Worm (Caenorhabditis elegans): ENCODE measurements around the gene pgph-2.
"Not testable (repeated sequence)": the region's sequence is repeated elsewhere in the genome, so short reads cannot be mapped to it uniquely, and the experiment has no call there.

The pgph-2 gene

ce11 chrV:5765081-5765480, at the start of gene pgph-2:
pgph-2 (plus strand) TSS chrV:5765127.
- TF ChIP-seq unc-62 (GFP tag; optimal IDR thresholded peaks at IDR 0.05) = no peak

ce11 chrV:5716508-5716907, 48.4 kb upstream of the pgph-2 start, which contains the start of gene K09H11.9:
K09H11.9 (minus strand) TSS chrV:5716608.
- no peak for TF ChIP-seq unc-62 (GFP tag; optimal IDR thresholded peaks at IDR 0.05)

- no peak for TF ChIP-seq unc-62 (GFP tag; optimal IDR thresholded peaks at IDR 0.05)
These were observed 47.5 kb upstream of the pgph-2 start, which contains the start of gene rga-3 for ce11 chrV:5717237-5717935. rga-3 (plus strand) TSS chrV:5717885.

- no peak for TF ChIP-seq unc-62 (GFP tag; optimal IDR thresholded peaks at IDR 0.05)
These were observed 42.8 kb upstream of the pgph-2 start for ce11 chrV:5722093-5722492.

- no peak for TF ChIP-seq unc-62 (GFP tag; optimal IDR thresholded peaks at IDR 0.05)
These were observed 40.5 kb upstream of the pgph-2 start for ce11 chrV:5724395-5724794.

ce11 chrV:5726463-5726862, 38.5 kb upstream of the pgph-2 start, which contains the start of gene K09H11.4:
K09H11.4 (minus strand) TSS chrV:5726563.
- TF ChIP-seq unc-62 (GFP tag; optimal IDR thresholded peaks at IDR 0.05) = no peak

- no peak for TF ChIP-seq unc-62 (GFP tag; optimal IDR thresholded peaks at IDR 0.05)
These were observed 34.1 kb upstream of the pgph-2 start, which contains the start of gene K09H11.15 for ce11 chrV:5730783-5731182. K09H11.15 (minus strand) TSS chrV:5730883.

ce11 chrV:5736068-5736467, 28.9 kb upstream of the pgph-2 start, which contains the start of gene K09H11.6:
K09H11.6 (minus strand) TSS chrV:5736168.
- no peak for TF ChIP-seq unc-62 (GFP tag; optimal IDR thresholded peaks at IDR 0.05)

- no peak for TF ChIP-seq unc-62 (GFP tag; optimal IDR thresholded peaks at IDR 0.05)
These were observed 25.5 kb upstream of the pgph-2 start for ce11 chrV:5739438-5739837.

- TF ChIP-seq unc-62 (GFP tag; optimal IDR thresholded peaks at IDR 0.05) = no peak
These were observed 23.7 kb upstream of the pgph-2 start for ce11 chrV:5741237-5741636.

ce11 chrV:5746237-5746636, 18.7 kb upstream of the pgph-2 start:
- TF ChIP-seq unc-62 (GFP tag; optimal IDR thresholded peaks at IDR 0.05) = no peak

- no peak for TF ChIP-seq unc-62 (GFP tag; optimal IDR thresholded peaks at IDR 0.05)
These were observed 17.4 kb upstream of the pgph-2 start, which contains the start of gene acds-10 for ce11 chrV:5747519-5747918. acds-10 (plus strand) TSS chrV:5747819.

ce11 chrV:5753432-5753831, 11.5 kb upstream of the pgph-2 start, which contains the start of gene pgph-1:
pgph-1 (minus strand) TSS chrV:5753532.
- TF ChIP-seq unc-62 (GFP tag; optimal IDR thresholded peaks at IDR 0.05) = no peak

- TF ChIP-seq unc-62 (GFP tag; optimal IDR thresholded peaks at IDR 0.05) = not testable (repeated sequence)
These were observed 9.7 kb upstream of the pgph-2 start, which contains the start of gene K09H11.11 for ce11 chrV:5755203-5755693. K09H11.11 (minus strand) TSS chrV:5755253.

ce11 chrV:5756193-5756592, 8.7 kb upstream of the pgph-2 start, which contains the start of gene C53A3.3:
C53A3.3 (plus strand) TSS chrV:5756493.
- TF ChIP-seq unc-62 (GFP tag; optimal IDR thresholded peaks at IDR 0.05) = no peak

ce11 chrV:5758780-5759179, 6.1 kb upstream of the pgph-2 start, which contains the start of gene C53A3.4:
C53A3.4 (minus strand) TSS chrV:5758880.
- no peak for TF ChIP-seq unc-62 (GFP tag; optimal IDR thresholded peaks at IDR 0.05)

ce11 chrV:5760132-5760531, 4.8 kb upstream of the pgph-2 start, which contains the start of gene C53A3.1:
C53A3.1 (minus strand) TSS chrV:5760232.
- TF ChIP-seq unc-62 (GFP tag; optimal IDR thresholded peaks at IDR 0.05) = no peak

All from whole organism, dauer.